Worm (Caenorhabditis elegans) whole organism, early embryonic: Measurements from ENCODE around the gene W10D9.1.
A peak's percentile ranks its signal among the peaks of the same experiment; 100 is the strongest.

Source experiments
- B0310.2 ChIP-seq: sonication (generic microtip); optimal IDR thresholded peaks from 2 replicates; lab custom pipeline; 2016; ENCODE audit warnings: mild to moderate bottlenecking, missing genetic modification characterization, missing compliant biosample characterization
- aly-1 ChIP-seq: sonication (generic microtip); optimal IDR thresholded peaks from 2 replicates; lab custom pipeline; 2016; ENCODE audit warnings: missing genetic modification characterization, missing compliant biosample characterization
- ama-1 ChIP-seq: fragments of 150-350 bp; optimal IDR thresholded peaks from 2 replicates; lab custom pipeline; 2014
- ceh-13 ChIP-seq: fragments of 200-800 bp; sonication (Bioruptor generic); optimal IDR thresholded peaks from 2 replicates; lab custom pipeline; 2018; ENCODE audit warnings: mild to moderate bottlenecking, missing genetic modification characterization, missing compliant biosample characterization
- ets-7 ChIP-seq: sonication (generic microtip); optimal IDR thresholded peaks from 2 replicates; lab custom pipeline; 2016; ENCODE audit warnings: missing genotype, missing genetic modification characterization, missing compliant biosample characterization
- flt-1 ChIP-seq: fragments of 200-800 bp; sonication (Bioruptor generic); IDR thresholded peaks from 2 replicates; pipeline ENCODE4 v1.3.6; 2022; ENCODE audit warnings: missing genetic modification characterization, missing compliant biosample characterization
- hmg-4 ChIP-seq: fragments of 200-800 bp; sonication (Bioruptor generic); optimal IDR thresholded peaks from 2 replicates; lab custom pipeline; 2018; ENCODE audit warnings: mild to moderate bottlenecking, missing genetic modification characterization, missing compliant biosample characterization
- hnd-1 ChIP-seq: sonication (generic microtip); optimal IDR thresholded peaks from 2 replicates; lab custom pipeline; 2016; ENCODE audit warnings: missing genetic modification characterization, missing compliant biosample characterization
- pes-1 ChIP-seq: fragments of 200-800 bp; sonication (Bioruptor generic); IDR thresholded peaks from 2 replicates; pipeline ENCODE4 v1.3.6; 2022; ENCODE audit warnings: missing genetic modification reagents, missing genetic modification characterization, missing compliant biosample characterization
- scrt-1 ChIP-seq: fragments of 200-800 bp; sonication (Bioruptor generic); IDR thresholded peaks from 2 replicates; pipeline ENCODE4 v1.3.6; 2022; ENCODE audit warnings: missing genetic modification characterization, missing compliant biosample characterization
- sea-1 ChIP-seq: fragments of 200-800 bp; sonication (Bioruptor generic); conservative IDR thresholded peaks from 2 replicates; pipeline ENCODE4 v1.3.6; 2022; ENCODE audit warnings: missing genetic modification characterization, missing compliant biosample characterization
- tbx-11 ChIP-seq: fragments of 200-800 bp; sonication (Bioruptor generic); IDR thresholded peaks from 2 replicates; pipeline ENCODE4 v1.3.6; 2022; ENCODE audit warnings: missing genetic modification characterization, missing compliant biosample characterization
- tbx-37 ChIP-seq: fragments of 200-800 bp; sonication (Bioruptor generic); conservative IDR thresholded peaks from 2 replicates; pipeline ENCODE4 v1.3.6; 2022; ENCODE audit warnings: missing genetic modification reagents, missing genetic modification characterization, missing compliant biosample characterization
- tra-4 ChIP-seq: sonication (generic microtip); optimal IDR thresholded peaks from 2 replicates; lab custom pipeline; 2017; ENCODE audit warnings: missing genetic modification characterization, missing compliant biosample characterization

- TF ChIP-seq pes-1 (GFP tag; lab: Robert Waterston, UW) (0 out of 2 replicates have a peak, but pooled peaks have one; percentile 21), sea-1 (no peak), ceh-13 (GFP tag; lab: Kevin White, UChicago) (no peak), ama-1 (lab: Kevin White, UChicago) (no peak), hnd-1 (tag; lab: Kevin White, UChicago) (no peak), hmg-4 (GFP tag; lab: Kevin White, UChicago) (no peak), aly-1 (tag; lab: Kevin White, UChicago) (no peak), tbx-11 (no peak), flt-1 (GFP tag; lab: Robert Waterston, UW) (no peak), tbx-37 (no peak), ets-7 (tag; lab: Kevin White, UChicago) (no peak), B0310.2 (no peak), tra-4 (no peak), scrt-1 (GFP tag; lab: Robert Waterston, UW) (no peak)
Observed at ce11 chrII:410832-411231, 43.9 kb upstream of the W10D9.1 start, which contains the start of the genes dnsn-1 and C24H12.4.
